Comparison of ENCODE assay signal across 5 fruit fly cellular contexts in genomic region chrX:12663464-12663938, dm6.
TF ChIP-seq lines count a peak whose summit lies in the region.

No protein-coding gene starts in this region.

- no peak for TF ChIP-seq CTCF in whole organism, embryonic (GFP tag; optimal IDR thresholded peaks at IDR 0.05; lab: Kevin White, UChicago)

TF ChIP-seq in whole organism, adult, 20 proteins besides CTCF, POLR2A, EP300 and RAD21:
- no peak for TF ChIP-seq kay (GFP tag; lab: Kevin White, UChicago; ENCODE audit: borderline replicate concordance)
- peak; percentile 66 for TF ChIP-seq tj (GFP tag; optimal IDR thresholded peaks at IDR 0.05; lab: Kevin White, UChicago)
- no peak for TF ChIP-seq Crg-1 (GFP tag; optimal IDR thresholded peaks at IDR 0.05; lab: Kevin White, UChicago)
- TF ChIP-seq Mnt (GFP tag; optimal IDR thresholded peaks at IDR 0.05; lab: Kevin White, UChicago), result no peak
- TF ChIP-seq pad (GFP tag; optimal IDR thresholded peaks at IDR 0.05; lab: Kevin White, UChicago), result peak; percentile 61
- TF ChIP-seq CG12768 (GFP tag; optimal IDR thresholded peaks at IDR 0.05; lab: Kevin White, UChicago), result no peak
- TF ChIP-seq Hr96 (GFP tag; optimal IDR thresholded peaks at IDR 0.05; lab: Kevin White, UChicago), result no peak
- TF ChIP-seq cnc (optimal IDR thresholded peaks at IDR 0.05; lab: Kevin White, UChicago), result no peak
- TF ChIP-seq CG1620 (GFP tag; optimal IDR thresholded peaks at IDR 0.05; lab: Kevin White, UChicago), result no peak
- no peak for TF ChIP-seq CG11617 (GFP tag; optimal IDR thresholded peaks at IDR 0.05; lab: Kevin White, UChicago)
- no peak for TF ChIP-seq bab1 (GFP tag; optimal IDR thresholded peaks at IDR 0.05; lab: Kevin White, UChicago)
- no peak for TF ChIP-seq ovo (GFP tag; optimal IDR thresholded peaks at IDR 0.05; lab: Kevin White, UChicago)
- TF ChIP-seq CG5204 (GFP tag; optimal IDR thresholded peaks at IDR 0.05; lab: Kevin White, UChicago), result no peak
- no peak for TF ChIP-seq CG7101 (tag; optimal IDR thresholded peaks at IDR 0.05; lab: Kevin White, UChicago)
- TF ChIP-seq CG14711 (tag; optimal IDR thresholded peaks at IDR 0.05; lab: Kevin White, UChicago), result no peak

TF ChIP-seq in whole organism, embryonic, 481 proteins besides CTCF, POLR2A, EP300 and RAD21 (continues in another document):
- TF ChIP-seq twi (tag; optimal IDR thresholded peaks at IDR 0.05; lab: Kevin White, UChicago), result peak; percentile 41
- TF ChIP-seq insv (GFP tag; optimal IDR thresholded peaks at IDR 0.05; lab: Kevin White, UChicago), result peak in 1 of 2 experiments; percentile 9
- no peak for TF ChIP-seq CG7745 (tag; optimal IDR thresholded peaks at IDR 0.05; lab: Kevin White, UChicago)
- TF ChIP-seq psq (GFP tag; optimal IDR thresholded peaks at IDR 0.05; lab: Kevin White, UChicago), result peak; percentile 46
- 0 out of 3 replicates have a peak, but pooled peaks have one; percentile 17 for TF ChIP-seq Opbp (GFP tag; IDR thresholded peaks at IDR 0.05; lab: Robert Waterston, UW; ENCODE audit: partially characterized antibody)
- TF ChIP-seq pfk (GFP tag; optimal IDR thresholded peaks at IDR 0.05; lab: Kevin White, UChicago), result peak; percentile 11
- peak; percentile 39; the same call in 1 of the 3 replicates for TF ChIP-seq CG2199 (GFP tag; IDR thresholded peaks at IDR 0.05; lab: Robert Waterston, UW)
- TF ChIP-seq phol (tag; optimal IDR thresholded peaks at IDR 0.05; lab: Kevin White, UChicago), result peak; percentile 35
- TF ChIP-seq Myb (GFP tag; optimal IDR thresholded peaks at IDR 0.05; lab: Kevin White, UChicago), result no peak
- TF ChIP-seq Med (GFP tag; lab: Kevin White, UChicago), result peak; percentile 74
- TF ChIP-seq CG15479 (GFP tag; optimal IDR thresholded peaks at IDR 0.05; lab: Kevin White, UChicago), result peak; percentile 93
- peak; percentile 78 for TF ChIP-seq nom (GFP tag; optimal IDR thresholded peaks at IDR 0.05; lab: Kevin White, UChicago)
- no peak for TF ChIP-seq ci (GFP tag; IDR thresholded peaks at IDR 0.05; lab: Robert Waterston, UW)
- TF ChIP-seq chinmo (GFP tag; IDR thresholded peaks at IDR 0.05; lab: Robert Waterston, UW; ENCODE audit: partially characterized antibody), result 0 out of 4 replicates have a peak, but pooled peaks have one; percentile 41
- no peak for TF ChIP-seq Hr78 (GFP tag; optimal IDR thresholded peaks at IDR 0.05; lab: Kevin White, UChicago)
- TF ChIP-seq CG6683 (GFP tag; optimal IDR thresholded peaks at IDR 0.05; lab: Kevin White, UChicago), result no peak
- TF ChIP-seq cg (GFP tag; optimal IDR thresholded peaks at IDR 0.05; lab: Kevin White, UChicago), result peak; percentile 26
- peak; percentile 96 for TF ChIP-seq CG17385 (GFP tag; optimal IDR thresholded peaks at IDR 0.05; lab: Kevin White, UChicago)
- no peak for TF ChIP-seq p53 (GFP tag; optimal IDR thresholded peaks at IDR 0.05; lab: Kevin White, UChicago)

TF ChIP-seq in whole organism, prepupa, 60 proteins besides CTCF, POLR2A, EP300 and RAD21 (continues in another document):
- no peak for TF ChIP-seq OdsH (GFP tag; optimal IDR thresholded peaks at IDR 0.05; lab: Kevin White, UChicago)
- TF ChIP-seq CG6808 (GFP tag; optimal IDR thresholded peaks at IDR 0.05; lab: Kevin White, UChicago), result peak; percentile 38
- no peak for TF ChIP-seq cyc (GFP tag; optimal IDR thresholded peaks at IDR 0.05; lab: Kevin White, UChicago)
- peak; percentile 25; the same call in 1 of the 3 replicates for TF ChIP-seq CG6163 (GFP tag; IDR thresholded peaks at IDR 0.05; lab: Robert Waterston, UW)
- TF ChIP-seq CG6276 (GFP tag; optimal IDR thresholded peaks at IDR 0.05; lab: Kevin White, UChicago), result no peak
- TF ChIP-seq Sox102F (GFP tag; optimal IDR thresholded peaks at IDR 0.05; lab: Kevin White, UChicago), result no peak
- TF ChIP-seq CG3919 (GFP tag; optimal IDR thresholded peaks at IDR 0.05; lab: Kevin White, UChicago), result no peak
- peak; percentile 4 for TF ChIP-seq CG6854 (GFP tag; optimal IDR thresholded peaks at IDR 0.05; lab: Kevin White, UChicago)
- TF ChIP-seq vri (GFP tag; optimal IDR thresholded peaks at IDR 0.05; lab: Kevin White, UChicago), result peak; percentile 55
- TF ChIP-seq dsx (GFP tag; optimal IDR thresholded peaks at IDR 0.05; lab: Kevin White, UChicago; ENCODE audit: poor library complexity, severe bottlenecking), result peak; percentile 80
- TF ChIP-seq acj6 (GFP tag; optimal IDR thresholded peaks at IDR 0.05; lab: Kevin White, UChicago), result no peak
- TF ChIP-seq CG8119 (GFP tag; IDR thresholded peaks at IDR 0.05; lab: Robert Waterston, UW), result 0 out of 3 replicates have a peak, but pooled peaks have one; percentile 24
- TF ChIP-seq fkh (GFP tag; optimal IDR thresholded peaks at IDR 0.05; lab: Kevin White, UChicago), result peak; percentile 23
- peak; percentile 68 for TF ChIP-seq svp (GFP tag; lab: Kevin White, UChicago)
- no peak for TF ChIP-seq CG11762 (GFP tag; optimal IDR thresholded peaks at IDR 0.05; lab: Kevin White, UChicago; ENCODE audit: insufficient read depth)
- TF ChIP-seq eg (GFP tag; IDR thresholded peaks at IDR 0.05; lab: Robert Waterston, UW), result 0 out of 3 replicates have a peak, but pooled peaks have one; percentile 19
- no peak for TF ChIP-seq CG10669 (GFP tag; optimal IDR thresholded peaks at IDR 0.05; lab: Kevin White, UChicago)
- TF ChIP-seq fd59A (GFP tag; optimal IDR thresholded peaks at IDR 0.05; lab: Kevin White, UChicago), result no peak
- peak; percentile 28 for TF ChIP-seq Ets96B (tag; optimal IDR thresholded peaks at IDR 0.05; lab: Kevin White, UChicago)
- TF ChIP-seq Hr39 (GFP tag; optimal IDR thresholded peaks at IDR 0.05; lab: Kevin White, UChicago), result no peak

TF ChIP-seq in whole organism, pupa, 21 proteins besides CTCF, POLR2A, EP300 and RAD21:
- TF ChIP-seq CG4496 (GFP tag; IDR thresholded peaks at IDR 0.05; lab: Robert Waterston, UW) (peak; percentile 23; the same call in 1 of the 3 replicates), CG15710 (tag; optimal IDR thresholded peaks at IDR 0.05; lab: Kevin White, UChicago) (peak; percentile 16), gl (tag; optimal IDR thresholded peaks at IDR 0.05; lab: Kevin White, UChicago) (peak; percentile 28), CG12605 (GFP tag; IDR thresholded peaks at IDR 0.05; lab: Robert Waterston, UW) (peak; percentile 19; the same call in 1 of the 2 replicates), CG13204 (GFP tag; optimal IDR thresholded peaks at IDR 0.05; lab: Kevin White, UChicago) (peak; percentile 72), CG9948 (tag; optimal IDR thresholded peaks at IDR 0.05; lab: Kevin White, UChicago) (no peak), fd96Ca (GFP tag; IDR thresholded peaks at IDR 0.05; lab: Robert Waterston, UW) (0 out of 3 replicates have a peak, but pooled peaks have one; percentile 5), D1 (tag; optimal IDR thresholded peaks at IDR 0.05; lab: Kevin White, UChicago) (no peak), EcR (GFP tag; optimal IDR thresholded peaks at IDR 0.05; lab: Kevin White, UChicago) (peak; percentile 79), Pif1A (GFP tag; optimal IDR thresholded peaks at IDR 0.05; lab: Kevin White, UChicago) (no peak)
TF ChIP-seq in whole organism, pupa: peak in this region for 7.

TF ChIP-seq in whole organism, wandering third instar larva, 38 proteins besides CTCF, POLR2A, EP300 and RAD21:
- TF ChIP-seq psq (GFP tag; optimal IDR thresholded peaks at IDR 0.05; lab: Kevin White, UChicago) (peak; percentile 96), Dif (GFP tag; optimal IDR thresholded peaks at IDR 0.05; lab: Kevin White, UChicago; ENCODE audit: partially characterized antibody) (peak; percentile 21), fru (GFP tag; optimal IDR thresholded peaks at IDR 0.05; lab: Kevin White, UChicago) (peak; percentile 62), sage (GFP tag; optimal IDR thresholded peaks at IDR 0.05; lab: Kevin White, UChicago) (no peak), Rel (GFP tag; optimal IDR thresholded peaks at IDR 0.05; lab: Kevin White, UChicago) (no peak), Rel (tag; optimal IDR thresholded peaks at IDR 0.05; lab: Kevin White, UChicago) (peak; percentile 61), Sp1 (GFP tag; optimal IDR thresholded peaks at IDR 0.05; lab: Kevin White, UChicago) (peak; percentile 16)
